Fruit fly (Drosophila melanogaster) whole organism, larva: ENCODE measurements around the gene CG46308.

ENCODE experiments used
- noc ChIP-seq: fragments of 200-800 bp; sonication (Bioruptor generic); optimal IDR thresholded peaks from 3 replicates; lab custom pipeline; 2019; ENCODE audit warnings: missing biosample characterization, mild to moderate bottlenecking, missing genetic modification characterization, moderate library complexity

Gene CG46308

DNA sequence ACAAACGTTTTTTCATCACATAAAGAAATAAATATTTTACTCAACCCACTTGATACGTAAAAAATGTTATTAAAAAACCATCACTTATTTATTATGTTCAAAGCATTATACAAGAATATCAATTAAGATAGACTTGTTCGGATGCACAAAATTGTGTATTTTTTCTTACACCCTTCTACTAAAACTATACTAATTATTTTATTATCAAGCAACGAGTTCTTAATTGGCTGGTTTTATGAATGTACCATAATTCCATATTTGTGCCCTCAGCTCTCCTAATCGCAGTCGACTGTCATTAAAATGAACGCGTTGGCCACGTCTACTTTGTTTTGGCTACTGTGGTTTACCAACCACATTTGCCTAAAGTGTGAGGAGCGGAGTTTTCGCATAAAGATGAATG, 68.1 kb downstream of the CG46308 start, which contains the start of gene CG33642:
TSS of gene CG33642 (plus strand) at position 301 of the 400 bp plus-strand sequence.
- no peak for TF ChIP-seq noc

DNA sequence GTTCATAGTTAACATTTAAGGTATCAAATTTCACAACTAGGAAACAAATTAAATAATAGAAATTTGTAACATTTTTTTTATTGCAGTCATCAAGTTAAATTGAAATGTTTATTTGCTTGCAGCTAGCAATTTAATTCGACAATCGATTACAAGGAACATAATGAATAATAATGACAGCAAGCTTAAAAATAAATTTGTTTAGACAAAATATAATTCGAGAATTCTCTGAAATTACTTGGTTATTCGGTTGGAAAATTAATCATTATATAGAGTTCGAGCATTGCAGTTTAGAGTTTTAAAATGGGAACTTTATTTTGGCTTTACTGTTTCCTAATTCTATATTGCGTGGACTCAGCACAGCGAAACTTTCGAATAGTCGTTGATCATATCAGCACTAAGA, 69.2 kb downstream of the CG46308 start, which contains the start of gene CG33643:
TSS of gene CG33643 (plus strand) at position 301 of the 400 bp plus-strand sequence.
- no peak for TF ChIP-seq noc

DNA sequence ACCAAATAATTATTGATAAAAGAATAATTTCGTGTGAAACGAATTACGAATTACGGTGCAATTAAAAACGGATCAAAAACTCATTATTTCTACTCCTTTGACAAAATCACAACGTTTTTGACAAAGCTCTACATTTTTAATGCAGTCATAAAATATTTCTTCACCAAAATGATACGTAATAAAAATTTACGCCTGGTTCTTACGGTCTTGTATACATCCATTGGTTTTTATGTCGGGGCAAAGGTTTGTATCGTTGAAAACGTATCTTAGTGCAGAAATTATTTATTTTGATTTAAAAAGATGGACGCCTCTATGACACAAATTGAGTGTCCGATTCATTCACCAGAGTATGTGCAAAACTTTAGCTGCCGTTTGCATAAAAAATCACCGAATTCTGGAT, 70.2 kb downstream of the CG46308 start, which contains the start of gene CG33644:
TSS of gene CG33644 (plus strand) at position 301 of the 400 bp plus-strand sequence.
- no peak for TF ChIP-seq noc

DNA sequence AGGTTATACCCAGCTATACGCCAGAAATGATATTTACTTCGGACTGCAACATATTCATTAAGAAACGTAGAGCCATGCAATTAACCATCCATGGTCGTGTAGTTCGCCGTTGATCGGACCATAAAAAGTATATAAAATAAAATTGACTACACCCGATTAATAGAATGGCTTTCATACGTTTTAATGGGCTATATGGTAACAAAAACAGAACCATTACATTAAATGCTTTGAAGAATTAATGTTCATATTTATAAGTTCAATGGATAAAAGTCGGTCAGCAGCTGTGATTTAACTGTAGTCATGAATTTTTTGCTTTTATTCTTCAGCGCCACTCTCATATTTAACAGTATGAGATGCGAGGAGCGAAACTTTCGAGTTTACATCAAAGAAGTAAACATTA, 71.0 kb downstream of the CG46308 start, which contains the start of gene CG33645:
TSS of gene CG33645 (plus strand) at position 301 of the 400 bp plus-strand sequence.
- no peak for TF ChIP-seq noc

DNA sequence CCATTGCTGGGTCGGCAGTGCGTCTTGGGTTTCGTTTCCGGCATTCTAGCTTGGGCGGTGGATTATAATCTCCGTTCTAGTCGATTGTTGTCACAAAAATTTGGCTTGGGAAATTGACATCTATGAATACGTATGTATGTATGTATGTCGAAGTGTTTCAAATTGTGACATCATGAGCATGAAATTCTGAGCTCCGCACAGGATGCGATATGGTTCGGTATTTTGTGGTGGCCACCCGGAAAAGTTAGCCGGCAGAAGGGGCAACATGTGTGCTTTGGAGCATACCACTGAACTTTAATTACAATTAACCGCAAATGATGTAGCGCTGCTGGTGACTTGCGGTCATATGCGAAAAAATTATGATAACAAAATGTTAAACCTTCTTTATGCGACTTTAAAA, 74.1 kb downstream of the CG46308 start, which contains the start of gene CG15638:
TSS of gene CG15638 (minus strand) at position 101 of the 400 bp plus-strand sequence.
- TF ChIP-seq noc, result no peak

DNA sequence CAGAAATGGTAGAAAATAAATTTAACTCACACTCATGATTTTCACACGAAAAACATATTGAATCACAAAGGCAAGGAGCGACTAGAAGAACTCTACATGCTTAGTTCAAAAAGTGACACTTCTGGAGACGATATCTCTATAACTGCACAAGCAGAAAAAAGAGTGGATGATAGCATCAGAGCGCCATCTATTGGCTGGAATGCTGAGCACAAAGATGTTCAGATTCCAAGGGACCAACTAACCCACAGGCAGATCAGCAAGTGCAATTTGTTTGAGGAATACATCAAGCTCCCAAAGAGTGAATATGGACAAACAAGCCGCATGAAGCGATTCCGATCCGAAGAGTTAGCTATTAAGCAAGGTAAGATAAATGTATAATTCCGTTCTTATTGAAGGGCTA, 79.1 kb downstream of the CG46308 start, which contains the start of gene CG16852:
TSS of gene CG16852 (plus strand) at position 48 of the 400 bp plus-strand sequence.
- TF ChIP-seq noc, result no peak

DNA sequence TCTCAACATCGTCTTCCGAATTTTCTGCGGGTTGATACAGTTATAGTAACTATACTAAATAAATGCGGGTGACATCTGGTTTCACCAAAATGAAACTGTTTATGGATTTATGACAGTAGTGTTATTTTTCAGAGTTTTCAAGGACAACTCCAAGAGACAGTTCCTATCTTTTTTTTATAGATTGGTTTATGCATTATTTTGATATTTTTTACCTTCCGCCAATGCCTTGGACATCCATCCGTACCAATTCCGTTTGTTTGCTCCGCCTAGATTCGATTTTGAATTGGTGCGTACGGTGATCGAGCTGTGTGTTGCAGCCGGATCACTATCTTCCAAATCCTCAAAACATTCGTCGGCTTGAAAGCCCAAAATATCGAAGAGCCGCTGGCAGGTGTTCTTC, 80.4 kb downstream of the CG46308 start, which contains the start of gene CG16853:
TSS of gene CG16853 (plus strand) at position 301 of the 400 bp plus-strand sequence.
- no peak for TF ChIP-seq noc

DNA sequence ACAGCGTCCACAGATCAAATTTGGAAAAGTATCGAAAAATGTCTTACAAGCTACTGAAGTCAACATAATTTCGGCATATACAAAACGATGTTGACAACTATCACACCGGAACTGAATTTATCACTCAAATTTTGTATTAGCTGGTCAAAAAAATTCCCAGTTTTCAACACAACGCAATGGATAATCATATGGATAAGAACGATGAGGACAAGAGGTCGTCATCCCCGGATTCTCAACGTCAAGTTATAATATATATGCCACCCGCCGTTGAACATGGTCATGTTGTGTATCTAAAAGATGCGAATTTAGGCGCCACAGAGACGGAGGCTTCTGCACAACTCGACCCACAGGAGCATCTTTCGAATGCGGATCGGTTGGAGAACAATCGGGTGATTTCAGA, 80.9 kb downstream of the CG46308 start, which contains the start of gene CG9263:
TSS of gene CG9263 (minus strand) at position 101 of the 400 bp plus-strand sequence.
- TF ChIP-seq noc, result no peak

DNA sequence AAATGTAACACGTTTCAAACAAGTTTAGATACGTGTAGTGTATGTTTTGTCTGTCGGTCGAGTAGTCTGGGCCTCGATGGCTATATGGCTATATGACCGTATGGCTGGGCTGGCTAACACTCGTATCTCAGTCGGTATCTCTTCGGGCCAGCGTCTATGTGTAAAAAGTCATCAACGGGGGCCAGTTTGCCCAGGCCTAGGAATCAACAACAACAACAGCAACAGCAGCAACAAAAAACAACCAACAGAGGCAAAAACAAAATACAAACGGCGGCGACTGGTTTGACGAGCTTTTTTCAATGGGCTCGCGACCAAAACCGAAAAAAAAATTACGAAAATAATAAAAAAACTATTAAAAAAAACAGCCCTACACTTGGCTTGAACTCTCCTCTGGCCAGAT, 84.1 kb downstream of the CG46308 start:
- TF ChIP-seq noc, result no peak

DNA sequence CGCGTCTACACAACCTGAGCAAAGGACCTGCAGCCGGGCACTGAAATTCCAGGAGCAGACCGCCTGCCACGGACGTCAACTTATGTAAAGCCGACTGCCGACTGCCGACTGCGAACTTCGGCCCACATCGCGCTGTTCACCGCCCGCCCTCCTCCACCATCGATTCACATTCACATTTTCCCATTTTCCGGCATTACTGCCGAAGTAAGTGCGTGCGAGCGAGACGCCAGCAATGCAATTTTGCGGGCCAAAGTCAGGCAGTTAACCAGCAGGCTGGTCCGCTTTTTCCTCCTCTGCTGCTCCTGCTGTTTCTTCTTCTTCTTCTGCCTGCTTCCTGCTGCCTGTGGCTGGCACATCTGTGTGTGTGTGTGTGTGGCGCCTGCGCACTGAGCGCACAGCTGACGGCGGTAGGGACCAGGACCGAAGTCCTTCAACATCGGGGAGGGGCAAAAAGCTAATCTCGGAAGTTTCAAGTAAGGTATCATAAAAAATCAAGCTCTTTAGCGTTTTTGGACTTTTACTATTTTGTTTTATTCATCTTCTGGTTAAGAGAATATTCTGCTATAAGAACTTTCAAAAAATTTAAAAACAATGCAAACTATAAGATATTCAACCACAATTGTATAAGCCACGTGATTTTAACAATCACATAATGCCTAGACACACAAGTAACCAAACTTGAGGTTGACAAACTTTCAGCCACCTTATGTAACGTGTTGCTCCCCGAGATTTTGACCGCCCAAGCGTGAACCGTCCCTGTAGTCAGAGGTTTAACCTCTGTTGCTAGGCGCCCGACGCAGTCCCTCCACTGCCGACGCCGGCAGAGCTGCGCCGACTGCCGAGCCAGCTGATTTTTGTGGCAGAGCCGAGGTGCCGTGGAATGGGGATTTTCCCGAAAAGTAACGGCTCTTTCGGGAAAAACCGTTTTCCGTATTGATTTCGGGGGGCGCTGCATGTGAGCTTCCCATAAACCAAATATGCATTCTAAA, 86.5 kb downstream of the CG46308 start:
- TF ChIP-seq noc, result no peak

DNA sequence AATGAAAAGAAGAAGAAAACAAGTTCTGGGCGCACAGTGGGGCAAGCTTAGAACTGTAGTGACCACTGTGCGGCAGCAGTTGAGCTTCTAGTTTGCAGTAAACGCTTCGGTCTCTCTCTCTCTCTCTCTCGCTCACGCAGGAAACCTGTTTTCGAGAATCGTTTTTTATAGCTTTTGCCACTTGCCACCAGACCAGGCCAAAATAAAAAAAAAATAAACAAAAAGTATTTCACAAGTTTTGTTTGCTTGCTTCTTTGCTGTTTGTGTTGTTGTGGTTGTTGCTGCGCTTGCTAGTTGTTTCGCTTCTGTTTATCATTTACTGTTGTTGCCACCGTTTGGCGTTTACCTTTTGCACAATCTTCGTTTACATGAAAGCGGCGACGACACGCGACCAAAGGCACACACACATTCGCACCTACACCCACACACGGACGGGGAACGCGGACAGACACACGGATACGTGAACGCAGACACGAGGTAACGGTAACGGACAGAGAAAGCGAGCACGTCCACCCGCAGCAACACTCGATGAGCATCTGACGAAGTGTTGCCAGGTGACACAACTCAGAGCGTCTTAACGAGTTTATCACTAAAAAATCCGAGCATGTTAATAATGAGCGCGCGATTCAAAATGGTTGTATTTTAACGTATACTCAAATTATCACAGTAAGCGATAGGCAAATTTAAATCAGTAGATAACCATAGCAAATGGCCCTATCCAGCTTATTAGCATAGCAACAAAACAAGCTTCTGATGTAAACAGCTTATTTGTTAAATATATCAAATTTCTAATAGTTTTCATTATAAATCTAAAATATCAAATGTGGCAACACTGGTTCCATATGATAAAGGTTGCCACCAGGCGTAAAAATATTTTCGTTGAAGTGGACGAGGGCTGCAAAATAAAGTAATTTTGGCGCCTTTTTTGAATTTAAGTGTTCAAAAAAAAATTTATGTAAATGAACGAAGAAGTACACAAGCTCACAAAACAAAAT, 87.5 kb downstream of the CG46308 start, which contains the start of gene B4:
TSS of gene B4 (minus strand) at position 543 of the 995 bp plus-strand sequence.
- TF ChIP-seq noc, result no peak
